Worm (Caenorhabditis elegans): Measurements from ENCODE around the gene F32D8.7.

DNA sequence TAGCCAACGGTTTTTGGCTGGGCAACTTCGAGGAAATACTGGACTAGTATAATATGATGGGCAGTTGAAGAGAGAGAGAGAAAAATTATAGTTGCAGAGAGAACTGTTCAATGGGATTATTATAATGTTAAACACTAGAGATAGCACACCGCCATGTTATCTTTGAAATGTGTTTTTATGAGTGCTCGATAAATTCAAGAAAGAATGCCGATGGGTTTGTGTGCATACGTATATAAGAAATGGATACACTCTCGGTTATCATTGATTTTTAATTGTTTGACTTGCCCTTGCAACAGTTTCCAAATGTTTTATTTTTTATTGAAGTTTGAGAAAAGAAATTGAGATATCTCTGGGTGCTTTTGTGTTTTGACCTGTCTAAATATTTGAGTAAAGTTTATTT lies 38.4 kb downstream of the F32D8.7 start, which contains the start of gene F17C11.12:
- TF ChIP-seq jun-1 (tag; optimal IDR thresholded peaks at IDR 0.05): no peak
- TF ChIP-seq unc-62 (GFP tag; optimal IDR thresholded peaks at IDR 0.05): no peak
- no peak for TF ChIP-seq lin-14 (GFP tag; optimal IDR thresholded peaks at IDR 0.05)
- TF ChIP-seq ztf-11 (tag; optimal IDR thresholded peaks at IDR 0.05): no peak
